Worm (Caenorhabditis elegans) whole organism, young adult: ENCODE data around the gene R02F11.9.
A peak's percentile ranks its signal among the peaks of the same experiment; 100 is the strongest.

Experiments used
- akir-1 ChIP-seq: fragments of 200-800 bp; sonication (Bioruptor generic); optimal IDR thresholded peaks from 2 replicates; lab custom pipeline; 2018; ENCODE audit warnings: mild to moderate bottlenecking, missing genetic modification characterization, moderate library complexity, missing compliant biosample characterization
- bed-1 ChIP-seq: fragments of 200-800 bp; sonication (Bioruptor generic); IDR thresholded peaks from 2 replicates; pipeline ENCODE4 v1.3.6; 2022; ENCODE audit warnings: missing genetic modification reagents, missing genetic modification characterization, missing compliant biosample characterization
- ceh-91 ChIP-seq: fragments of 200-800 bp; sonication (Bioruptor generic); IDR thresholded peaks from 2 replicates; pipeline ENCODE4 v1.3.6; 2022; ENCODE audit warnings: missing genetic modification reagents, missing genetic modification characterization, missing compliant biosample characterization
- dpff-1 ChIP-seq: sonication (generic microtip); optimal IDR thresholded peaks from 2 replicates; lab custom pipeline; 2017; ENCODE audit warnings: mild to moderate bottlenecking, missing genetic modification characterization, missing compliant biosample characterization
- tbp1 ChIP-seq: fragments of 200-800 bp; sonication (Bioruptor generic); optimal IDR thresholded peaks from 2 replicates; lab custom pipeline; 2018; ENCODE audit warnings: mild to moderate bottlenecking, missing genetic modification characterization, missing compliant biosample characterization
- unc-62 ChIP-seq: fragments of 150-350 bp; optimal IDR thresholded peaks from 2 replicates; lab custom pipeline; 2014; ENCODE audit warnings: missing biosample characterization, missing genetic modification reagents, missing genetic modification characterization
- ztf-25 ChIP-seq: fragments of 200-800 bp; sonication (Bioruptor generic); IDR thresholded peaks from 2 replicates; pipeline ENCODE4 v1.3.6; 2022; ENCODE audit warnings: missing genetic modification reagents, missing genetic modification characterization, missing compliant biosample characterization

DNA sequence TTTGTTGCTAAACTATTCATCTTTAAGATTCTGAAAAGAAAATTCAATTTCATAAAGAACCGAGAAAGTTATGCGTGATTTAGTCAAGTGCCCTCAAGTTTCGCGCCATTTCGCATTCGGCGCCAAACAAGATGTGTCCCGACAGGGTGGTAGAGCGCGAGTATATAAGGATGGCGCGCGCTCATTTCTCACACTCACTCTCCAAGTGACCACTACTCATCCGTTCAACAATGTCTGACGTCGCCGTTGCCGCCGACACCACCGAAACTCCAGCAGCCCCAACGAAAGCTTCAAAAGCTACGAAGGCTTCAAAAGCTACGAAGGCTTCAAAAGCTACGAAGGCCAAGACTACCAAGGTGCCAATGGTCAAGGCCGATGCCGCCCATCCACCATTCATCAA, 33.1 kb upstream of the R02F11.9 start, which contains the start of gene hil-4:
- no peak for TF ChIP-seq bed-1 (GFP tag; lab: Robert Waterston, UW)
- TF ChIP-seq akir-1 (GFP tag; lab: Kevin White, UChicago), result no peak
- no peak for TF ChIP-seq ztf-25 (GFP tag; lab: Robert Waterston, UW)
- TF ChIP-seq tbp1 (GFP tag; lab: Kevin White, UChicago), result peak; percentile 69
- no peak for TF ChIP-seq unc-62 (GFP tag; lab: Kevin White, UChicago)
- no peak for TF ChIP-seq dpff-1 (tag; lab: Kevin White, UChicago)
- peak; percentile 86 for TF ChIP-seq ceh-91 (GFP tag; lab: Robert Waterston, UW)
